Fruit fly (Drosophila melanogaster): ENCODE data around the gene CG3552.
A peak's percentile ranks its signal among the peaks of the same experiment; 100 is the strongest.

CG3552 gene

dm6 chr3L:9446731-9447238 lies 9.3 kb upstream of the CG3552 start, which contains the start of gene CG3529 (continued):
- TF ChIP-seq ara (GFP tag; IDR thresholded peaks at IDR 0.05) (no peak), zen (tag; optimal IDR thresholded peaks at IDR 0.05) (no peak), otp (GFP tag; IDR thresholded peaks at IDR 0.05) (no peak), Abd-B (GFP tag; optimal IDR thresholded peaks at IDR 0.05) (no peak), CG1233 (GFP tag; optimal IDR thresholded peaks at IDR 0.05) (no peak), tup (GFP tag; optimal IDR thresholded peaks at IDR 0.05) (no peak), slou (GFP tag; optimal IDR thresholded peaks at IDR 0.05) (no peak), salm (tag; optimal IDR thresholded peaks at IDR 0.05) (no peak), dpn (GFP tag; optimal IDR thresholded peaks at IDR 0.05) (peak in 1 of 2 experiments; percentile 27), Adf1 (GFP tag; IDR thresholded peaks at IDR 0.05) (no peak), zf30C (GFP tag; optimal IDR thresholded peaks at IDR 0.05) (no peak), gt (GFP tag; IDR thresholded peaks at IDR 0.05) (no peak), so (GFP tag; IDR thresholded peaks at IDR 0.05) (0 out of 3 replicates have a peak, but pooled peaks have one; percentile 28), CG7987 (GFP tag; optimal IDR thresholded peaks at IDR 0.05) (peak; percentile 4), TFAM (GFP tag; optimal IDR thresholded peaks at IDR 0.05) (no peak), her (GFP tag; optimal IDR thresholded peaks at IDR 0.05) (peak; percentile 78), CG3995 (GFP tag; optimal IDR thresholded peaks at IDR 0.05) (peak; percentile 59), p53 (GFP tag; optimal IDR thresholded peaks at IDR 0.05) (no peak), CG2120 (GFP tag; optimal IDR thresholded peaks at IDR 0.05) (peak; percentile 35), gcm2 (GFP tag; optimal IDR thresholded peaks at IDR 0.05) (no peak), dm (GFP tag; optimal IDR thresholded peaks at IDR 0.05) (no peak), CG16813 (GFP tag; IDR thresholded peaks at IDR 0.05; ENCODE audit: partially characterized antibody) (no peak), wor (GFP tag; IDR thresholded peaks at IDR 0.05) (no peak), nom (GFP tag; optimal IDR thresholded peaks at IDR 0.05) (peak; percentile 51), Hr39 (optimal IDR thresholded peaks at IDR 0.05) (no peak), D19A (tag; optimal IDR thresholded peaks at IDR 0.05) (peak; percentile 44), BtbVII (GFP tag; optimal IDR thresholded peaks at IDR 0.05) (no peak), Vsx1 (GFP tag; optimal IDR thresholded peaks at IDR 0.05) (no peak), CG3163 (GFP tag; optimal IDR thresholded peaks at IDR 0.05) (no peak), tna (GFP tag; IDR thresholded peaks at IDR 0.05; ENCODE audit: partially characterized antibody) (no peak), CG12769 (tag; optimal IDR thresholded peaks at IDR 0.05) (peak; percentile 21), Ptx1 (GFP tag; IDR thresholded peaks at IDR 0.05) (no peak), Hmx (GFP tag; optimal IDR thresholded peaks at IDR 0.05) (no peak), oc (tag; optimal IDR thresholded peaks at IDR 0.05) (no peak), CG11560 (tag; IDR thresholded peaks at IDR 0.05) (no peak), phol (tag; optimal IDR thresholded peaks at IDR 0.05) (peak; percentile 71), ind (GFP tag; optimal IDR thresholded peaks at IDR 0.05) (no peak), bowl (GFP tag; IDR thresholded peaks at IDR 0.05) (no peak), gsb (GFP tag; IDR thresholded peaks at IDR 0.05) (0 out of 2 replicates have a peak, but pooled peaks have one; percentile 28), Hey (tag; optimal IDR thresholded peaks at IDR 0.05) (no peak), CG10959 (GFP tag; IDR thresholded peaks at IDR 0.05) (no peak), bab2 (GFP tag; optimal IDR thresholded peaks at IDR 0.05) (no peak), CG11247 (GFP tag; IDR thresholded peaks at IDR 0.05) (no peak), amos (GFP tag; IDR thresholded peaks at IDR 0.05; ENCODE audit: partially characterized antibody) (no peak; the same call in 1 of the 2 replicates), E2f1 (GFP tag; IDR thresholded peaks at IDR 0.05) (no peak), corto (GFP tag; optimal IDR thresholded peaks at IDR 0.05) (no peak), dmrt11E (tag; optimal IDR thresholded peaks at IDR 0.05) (no peak), danr (GFP tag; IDR thresholded peaks at IDR 0.05) (no peak), CG7556 (GFP tag; optimal IDR thresholded peaks at IDR 0.05) (no peak), peb (GFP tag; IDR thresholded peaks at IDR 0.05) (no peak), pzg (GFP tag; optimal IDR thresholded peaks at IDR 0.05) (peak; percentile 69), CG15011 (GFP tag; optimal IDR thresholded peaks at IDR 0.05) (no peak)

All from whole organism, embryonic.